Worm (Caenorhabditis elegans) whole organism, L3 larva: ENCODE measurements around the gene cest-32.

Experiments used
- ZK546.5 ChIP-seq: sonication (generic microtip); optimal IDR thresholded peaks from 2 replicates; lab custom pipeline; 2017; ENCODE audit warnings: missing biosample characterization, missing genetic modification characterization
- ama-1 ChIP-seq: fragments of 150-350 bp; optimal IDR thresholded peaks from 2 replicates; lab custom pipeline; 2018
- ceh-16 ChIP-seq: sonication (generic microtip); optimal IDR thresholded peaks from 2 replicates; lab custom pipeline; 2017; ENCODE audit warnings: missing biosample characterization, missing genetic modification characterization
- ceh-28 ChIP-seq: fragments of 150-350 bp; optimal IDR thresholded peaks from 2 replicates; lab custom pipeline; 2014; ENCODE audit warnings: missing biosample characterization, missing genetic modification reagents, missing genetic modification characterization
- ceh-82 ChIP-seq: fragments of 150-350 bp; optimal IDR thresholded peaks from 2 replicates; lab custom pipeline; 2014; ENCODE audit warnings: missing biosample characterization, missing genetic modification characterization
- ceh-9 ChIP-seq: sonication (generic microtip); optimal IDR thresholded peaks from 2 replicates; lab custom pipeline; 2018; ENCODE audit warnings: missing biosample characterization, missing genetic modification characterization
- daf-12 ChIP-seq: fragments of 150-350 bp; optimal IDR thresholded peaks from 2 replicates; lab custom pipeline; 2014; ENCODE audit warnings: missing biosample characterization, missing genetic modification reagents, missing genetic modification characterization
- egl-5 ChIP-seq: fragments of 150-350 bp; optimal IDR thresholded peaks from 2 replicates; lab custom pipeline; 2017; ENCODE audit warnings: missing biosample characterization, missing genetic modification reagents, missing genetic modification characterization, inconsistent platforms
- elt-2 ChIP-seq: sonication (generic microtip); optimal IDR thresholded peaks from 2 replicates; lab custom pipeline; 2016; ENCODE audit warnings: missing genetic modification reagents, mild to moderate bottlenecking, missing genetic modification characterization, missing compliant biosample characterization
- elt-3 ChIP-seq, 3 experiments: fragments of 150-350 bp in 1 of 3; sonication (generic microtip) in 2 of 3; optimal IDR thresholded peaks; 2 replicates in 2 of 3; 4 replicates in 1 of 3; lab custom pipeline; 2014 to 2017; ENCODE audit warnings: missing biosample characterization in 3 of 3, missing genetic modification characterization in 3 of 3
- eor-1 ChIP-seq, 2 experiments: fragments of 150-350 bp; optimal IDR thresholded peaks; 2 replicates each; lab custom pipeline; 2014 to 2018; ENCODE audit warnings: missing biosample characterization in 2 of 2, missing genetic modification characterization in 2 of 2
- fkh-10 ChIP-seq: sonication (generic microtip); optimal IDR thresholded peaks from 2 replicates; lab custom pipeline; 2017; ENCODE audit warnings: missing biosample characterization, missing genetic modification reagents, missing genetic modification characterization
- fkh-2 ChIP-seq: fragments of 150-350 bp; optimal IDR thresholded peaks from 2 replicates; lab custom pipeline; 2014; ENCODE audit warnings: missing biosample characterization, missing genetic modification reagents, missing genetic modification characterization
- hmg-11 ChIP-seq: sonication (generic microtip); optimal IDR thresholded peaks from 2 replicates; lab custom pipeline; 2016; ENCODE audit warnings: missing genetic modification characterization, missing compliant biosample characterization
- jun-1 ChIP-seq: fragments of 150-350 bp; optimal IDR thresholded peaks from 2 replicates; lab custom pipeline; 2014; ENCODE audit warnings: missing biosample characterization, missing genetic modification reagents, missing genetic modification characterization
- lin-15B ChIP-seq: fragments of 150-350 bp; optimal IDR thresholded peaks from 2 replicates; lab custom pipeline; 2014; ENCODE audit warnings: missing biosample characterization, missing genetic modification characterization
- lin-39 ChIP-seq: fragments of 150-350 bp; optimal IDR thresholded peaks from 2 replicates; lab custom pipeline; 2018; ENCODE audit warnings: missing biosample characterization, missing genetic modification reagents, missing genetic modification characterization
- lsy-12 ChIP-seq: sonication (generic microtip); optimal IDR thresholded peaks from 2 replicates; lab custom pipeline; 2016; ENCODE audit warnings: mild to moderate bottlenecking, missing genetic modification characterization, missing compliant biosample characterization
- mdl-1 ChIP-seq: fragments of 150-350 bp; optimal IDR thresholded peaks from 2 replicates; lab custom pipeline; 2014; ENCODE audit warnings: missing biosample characterization, missing genetic modification characterization
- mml-1 ChIP-seq: fragments of 150-350 bp; sonication (generic microtip); optimal IDR thresholded peaks from 3 replicates; lab custom pipeline; 2014; ENCODE audit warnings: missing biosample characterization, missing genetic modification characterization
- nfya-1 ChIP-seq: sonication (generic microtip); optimal IDR thresholded peaks from 2 replicates; lab custom pipeline; 2017; ENCODE audit warnings: missing genetic modification characterization, mild to moderate bottlenecking, missing compliant biosample characterization, antibody characterized with exemption, moderate library complexity; ENCODE audit not compliant: insufficient read depth
- nhr-12 ChIP-seq: fragments of 150-350 bp; optimal IDR thresholded peaks from 2 replicates; lab custom pipeline; 2014; ENCODE audit warnings: missing biosample characterization, missing genetic modification characterization
- nhr-23 ChIP-seq: fragments of 150-350 bp; optimal IDR thresholded peaks from 2 replicates; lab custom pipeline; 2014; ENCODE audit warnings: missing biosample characterization, missing genetic modification reagents, missing genetic modification characterization
- nhr-237 ChIP-seq: fragments of 150-350 bp; optimal IDR thresholded peaks from 2 replicates; lab custom pipeline; 2014; ENCODE audit warnings: missing biosample characterization, missing genetic modification characterization
- nhr-25 ChIP-seq: sonication (generic microtip); optimal IDR thresholded peaks from 2 replicates; lab custom pipeline; 2017; ENCODE audit warnings: missing biosample characterization, missing genetic modification characterization
- nhr-28 ChIP-seq: fragments of 150-350 bp; optimal IDR thresholded peaks from 2 replicates; lab custom pipeline; 2014; ENCODE audit warnings: missing biosample characterization, missing genetic modification characterization
- nhr-43 ChIP-seq: sonication (generic microtip); optimal IDR thresholded peaks from 2 replicates; lab custom pipeline; 2016; ENCODE audit warnings: mild to moderate bottlenecking, missing genetic modification characterization, missing compliant biosample characterization; ENCODE audit not compliant: poor library complexity, severe bottlenecking
- nhr-67 ChIP-seq: fragments of 150-350 bp; optimal IDR thresholded peaks from 2 replicates; lab custom pipeline; 2014; ENCODE audit warnings: missing biosample characterization, missing genetic modification characterization
- pha-4 ChIP-seq: fragments of 150-350 bp; optimal IDR thresholded peaks from 2 replicates; lab custom pipeline; 2014; ENCODE audit warnings: missing biosample characterization, missing genetic modification reagents, missing genetic modification characterization
- pqm-1 ChIP-seq: fragments of 150-350 bp; optimal IDR thresholded peaks from 2 replicates; lab custom pipeline; 2017; ENCODE audit warnings: missing biosample characterization, missing genetic modification characterization, inconsistent platforms
- sea-2 ChIP-seq: fragments of 150-350 bp; sonication (generic microtip); optimal IDR thresholded peaks from 4 replicates; lab custom pipeline; 2014; ENCODE audit warnings: missing biosample characterization, missing genetic modification reagents, missing genetic modification characterization
- snpc-4 ChIP-seq: fragments of 150-350 bp; optimal IDR thresholded peaks from 2 replicates; lab custom pipeline; 2014; ENCODE audit warnings: missing biosample characterization, missing genetic modification characterization
- unc-39 ChIP-seq: sonication (generic microtip); optimal IDR thresholded peaks from 4 replicates; lab custom pipeline; 2017; ENCODE audit warnings: missing biosample characterization, missing genetic modification characterization
- unc-62 ChIP-seq: fragments of 150-350 bp; sonication (generic microtip); optimal IDR thresholded peaks from 4 replicates; lab custom pipeline; 2014; ENCODE audit warnings: missing biosample characterization, missing genetic modification reagents, missing genetic modification characterization
- zag-1 ChIP-seq: fragments of 150-350 bp; optimal IDR thresholded peaks from 2 replicates; lab custom pipeline; 2014; ENCODE audit warnings: missing biosample characterization, missing genetic modification characterization
- ztf-11 ChIP-seq: fragments of 150-350 bp; optimal IDR thresholded peaks from 2 replicates; lab custom pipeline; 2014; ENCODE audit warnings: missing biosample characterization, missing genetic modification characterization
- ztf-4 ChIP-seq: fragments of 150-350 bp; optimal IDR thresholded peaks from 2 replicates; lab custom pipeline; 2014; ENCODE audit warnings: missing biosample characterization, missing genetic modification characterization

Gene cest-32

DNA sequence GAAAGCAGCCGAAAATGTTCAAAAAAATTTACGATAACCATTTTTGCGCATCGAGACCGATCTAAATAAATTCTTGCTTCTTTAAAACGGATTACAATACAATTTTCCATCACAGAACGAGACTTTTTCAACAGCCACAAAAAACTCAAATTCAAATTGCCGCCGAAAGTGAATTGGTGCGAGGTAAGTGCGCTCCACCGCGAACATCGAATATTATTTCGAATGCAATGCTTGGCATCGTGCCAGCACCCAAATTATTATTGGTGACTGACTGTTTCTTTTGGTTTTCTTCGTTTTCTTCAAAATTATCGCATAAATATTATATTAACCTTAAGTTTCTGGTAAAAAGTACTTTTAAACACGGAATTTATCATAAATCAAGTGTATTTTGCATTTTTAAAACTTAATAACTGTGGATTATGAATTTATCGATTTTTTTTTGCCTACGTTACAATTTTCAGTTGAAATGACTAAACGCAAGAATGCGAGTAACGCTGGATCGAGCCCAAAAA lies 35.4 kb upstream of the cest-32 start, which contains the start of gene penr-1:
Gene penr-1, plus strand, starts transcription at position 462 of the 512 bp plus-strand sequence.
- TF ChIP-seq nhr-28 (tag; lab: Kevin White, UChicago) (no peak), ztf-4 (tag; lab: Kevin White, UChicago) (no peak), ztf-11 (no peak), ceh-16 (no peak), lin-15B (tag; lab: Kevin White, UChicago) (peak; percentile 74), ceh-28 (tag; lab: Kevin White, UChicago) (no peak), nhr-67 (tag; lab: Kevin White, UChicago) (no peak), pha-4 (tag; lab: Kevin White, UChicago) (peak; percentile 64), lin-39 (tag; lab: Kevin White, UChicago) (peak; percentile 1), egl-5 (peak; percentile 63), ceh-82 (tag; lab: Kevin White, UChicago) (no peak), fkh-2 (no peak), snpc-4 (tag; lab: Kevin White, UChicago) (no peak), hmg-11 (peak; percentile 62), nhr-12 (tag; lab: Kevin White, UChicago) (no peak), nhr-23 (tag; lab: Kevin White, UChicago) (peak; percentile 60), elt-2 (tag; lab: Kevin White, UChicago) (peak; percentile 23), jun-1 (tag; lab: Kevin White, UChicago) (no peak), nhr-237 (tag; lab: Kevin White, UChicago) (no peak), nhr-25 (tag; lab: Kevin White, UChicago) (peak; percentile 53), nfya-1 (tag; lab: Kevin White, UChicago) (peak; percentile 69), unc-62 (GFP tag; lab: Kevin White, UChicago) (no peak), pqm-1 (tag; lab: Kevin White, UChicago) (no peak), mdl-1 (tag; lab: Kevin White, UChicago) (no peak), eor-1 (tag; optimal IDR thresholded peaks at IDR 0.05; lab: Kevin White, UChicago) (no peak), fkh-10 (GFP tag; lab: Kevin White, UChicago) (no peak)

- TF ChIP-seq ztf-4 (tag; lab: Kevin White, UChicago) (no peak), nhr-43 (no peak), ceh-9 (tag; lab: Kevin White, UChicago) (no peak), nfya-1 (tag; lab: Kevin White, UChicago) (no peak), fkh-10 (GFP tag; lab: Kevin White, UChicago) (no peak), nhr-28 (tag; lab: Kevin White, UChicago) (no peak), eor-1 (tag; optimal IDR thresholded peaks at IDR 0.05; lab: Kevin White, UChicago) (no peak), ceh-82 (tag; lab: Kevin White, UChicago) (no peak), zag-1 (no peak), unc-39 (tag; lab: Kevin White, UChicago) (no peak), lsy-12 (no peak), fkh-2 (no peak), ama-1 (no peak), unc-62 (GFP tag; lab: Kevin White, UChicago) (no peak)
Measured at ce11 chrV:5265581-5265980, 31.9 kb upstream of the cest-32 start, which contains the start of the genes srt-69 and B0238.12. TSS of gene srt-69 (minus strand) at chrV:5265681. TSS of gene B0238.12 (plus strand) at chrV:5265844.

DNA sequence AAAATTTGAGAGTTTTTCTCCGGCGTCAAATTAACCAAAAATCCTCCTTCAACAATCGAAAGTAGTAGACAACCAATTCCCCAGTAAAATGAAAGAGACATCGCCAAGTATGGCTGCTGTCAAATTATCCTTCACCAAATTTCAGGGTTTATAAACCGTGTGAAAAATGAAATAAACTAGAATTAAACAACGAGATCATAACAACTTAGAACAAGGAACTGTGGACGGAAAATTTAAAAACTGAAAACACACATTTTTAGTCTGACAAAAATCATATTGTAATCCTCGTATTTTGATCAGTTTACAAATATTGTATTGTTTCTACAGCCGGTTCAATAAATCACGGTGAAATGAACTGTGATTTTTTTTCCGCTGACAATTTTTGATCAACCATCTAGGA lies 29.3 kb upstream of the cest-32 start, which contains the start of gene cest-30:
Gene cest-30, minus strand, starts transcription at position 101 of the 400 bp plus-strand sequence.
- TF ChIP-seq ZK546.5 (tag; lab: Kevin White, UChicago) (no peak), sea-2 (GFP tag; lab: Kevin White, UChicago) (no peak), egl-5 (no peak), elt-2 (tag; lab: Kevin White, UChicago) (no peak), mml-1 (tag; lab: Kevin White, UChicago) (no peak), hmg-11 (no peak), fkh-2 (no peak)
- TF ChIP-seq, all 47 proteins: peak for 0

DNA sequence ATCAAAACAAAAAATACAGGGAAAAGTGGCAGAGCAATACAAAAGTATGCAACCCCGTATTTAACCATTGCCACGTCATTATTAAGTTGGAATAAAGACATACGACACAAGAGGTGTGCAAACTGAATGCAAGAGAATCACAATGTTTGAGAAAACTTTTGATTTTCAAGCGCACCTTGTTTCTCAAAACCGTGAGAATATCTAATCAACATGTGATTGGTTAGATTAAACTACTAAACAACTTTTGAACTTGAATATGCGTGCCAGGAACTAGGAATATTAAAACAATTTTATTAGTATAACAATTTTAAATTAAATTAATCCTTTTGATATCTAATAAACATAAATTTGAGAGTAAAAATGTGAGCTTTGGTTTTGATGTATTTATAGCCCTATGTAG lies 25.8 kb upstream of the cest-32 start, which contains the start of gene srt-70:
Gene srt-70, minus strand, starts transcription at position 101 of the 400 bp plus-strand sequence.
- no peak for TF ChIP-seq lsy-12
- TF ChIP-seq ZK546.5 (tag; lab: Kevin White, UChicago) = no peak
- TF ChIP-seq jun-1 (tag; lab: Kevin White, UChicago) = no peak
- TF ChIP-seq daf-12 (tag; lab: Kevin White, UChicago) = no peak
- no peak for TF ChIP-seq fkh-2
- no peak for TF ChIP-seq eor-1 (tag; optimal IDR thresholded peaks at IDR 0.05; lab: Kevin White, UChicago)
- TF ChIP-seq nhr-28 (tag; lab: Kevin White, UChicago) = no peak
- TF ChIP-seq mml-1 (tag; lab: Kevin White, UChicago) = no peak
- no peak for TF ChIP-seq elt-3 (tag; optimal IDR thresholded peaks at IDR 0.05; lab: Kevin White, UChicago)
- TF ChIP-seq nhr-25 (tag; lab: Kevin White, UChicago) = no peak
- no peak for TF ChIP-seq ztf-4 (tag; lab: Kevin White, UChicago)
- no peak for TF ChIP-seq egl-5
- TF ChIP-seq pha-4 (tag; lab: Kevin White, UChicago) = no peak
